Worm (Caenorhabditis elegans) whole organism, L4/young adult: ENCODE measurements around the gene nhr-168.

Source experiments
- W03F9.2 ChIP-seq: fragments of 150-350 bp; optimal IDR thresholded peaks from 2 replicates; lab custom pipeline; 2014; ENCODE audit warnings: missing biosample characterization, missing genetic modification characterization
- dao-5 ChIP-seq: sonication (generic microtip); optimal IDR thresholded peaks from 2 replicates; lab custom pipeline; 2016; ENCODE audit warnings: missing genotype, missing genetic modification characterization, moderate library complexity, missing compliant biosample characterization
- him-1 ChIP-seq: sonication (generic microtip); optimal IDR thresholded peaks from 2 replicates; lab custom pipeline; 2016; ENCODE audit warnings: missing genotype, missing genetic modification reagents, missing genetic modification characterization, missing compliant biosample characterization

DNA sequence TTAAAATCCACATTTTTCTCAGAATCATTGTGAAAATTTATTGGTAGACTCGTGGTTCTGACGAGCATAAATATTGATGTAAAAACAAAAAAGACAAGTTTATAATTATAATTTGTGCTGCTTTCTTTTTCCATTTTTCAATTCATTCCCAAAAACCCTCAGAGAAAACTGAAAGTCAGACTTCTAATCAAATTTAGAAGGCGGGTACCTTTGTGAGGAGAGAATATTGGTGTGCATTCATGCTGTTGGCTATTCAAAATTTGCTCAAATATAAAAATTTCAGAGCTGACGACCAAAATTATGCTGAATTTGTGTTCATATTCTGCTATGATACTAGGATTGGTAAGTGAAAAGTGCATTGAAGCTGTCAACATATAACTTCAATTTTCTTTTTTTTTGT, 33.4 kb upstream of the nhr-168 start, which contains the start of gene srx-125:
- TF ChIP-seq him-1 (tag; lab: Kevin White, UChicago) (no peak), W03F9.2 (no peak), dao-5 (tag; lab: Kevin White, UChicago) (no peak)
